Fruit fly (Drosophila melanogaster): ENCODE measurements around the gene Ets65A.

Ets65A gene

dm6 chr3L:6059062-6059708 is 38.2 kb upstream of the Ets65A start, which contains the start of gene CG6592 (continued):
- TF ChIP-seq Neu2 (GFP tag; optimal IDR thresholded peaks at IDR 0.05; ENCODE audit: borderline replicate concordance), result peak; percentile 55
- no peak for TF ChIP-seq Aef1 (GFP tag; IDR thresholded peaks at IDR 0.05)
- no peak for TF ChIP-seq Dll (GFP tag; IDR thresholded peaks at IDR 0.05; ENCODE audit: partially characterized antibody)
- TF ChIP-seq nerfin-2 (GFP tag; IDR thresholded peaks at IDR 0.05; ENCODE audit: partially characterized antibody), result no peak
- TF ChIP-seq CG9932 (GFP tag; IDR thresholded peaks at IDR 0.05), result no peak
- no peak for TF ChIP-seq seq (GFP tag; IDR thresholded peaks at IDR 0.05)
- no peak for TF ChIP-seq run (tag; optimal IDR thresholded peaks at IDR 0.05)
- TF ChIP-seq cg (GFP tag; optimal IDR thresholded peaks at IDR 0.05), result no peak
- TF ChIP-seq D19B (GFP tag; optimal IDR thresholded peaks at IDR 0.05), result no peak
- no peak for TF ChIP-seq hkb (optimal IDR thresholded peaks at IDR 0.05)
- no peak for TF ChIP-seq hkb (GFP tag; IDR thresholded peaks at IDR 0.05)
- TF ChIP-seq CG17361 (GFP tag; IDR thresholded peaks at IDR 0.05), result no peak; the same call in 2 of the 3 replicates
- no peak for TF ChIP-seq CG4854 (GFP tag; optimal IDR thresholded peaks at IDR 0.05)
- TF ChIP-seq D (optimal IDR thresholded peaks at IDR 0.05), result no peak
- TF ChIP-seq D (GFP tag; optimal IDR thresholded peaks at IDR 0.05), result no peak
- TF ChIP-seq CG33213 (GFP tag; optimal IDR thresholded peaks at IDR 0.05), result no peak
- TF ChIP-seq Awh (GFP tag; IDR thresholded peaks at IDR 0.05), result no peak
- no peak for TF ChIP-seq pros (GFP tag; optimal IDR thresholded peaks at IDR 0.05)
- TF ChIP-seq CG3726 (GFP tag; IDR thresholded peaks at IDR 0.05), result no peak
- TF ChIP-seq NFAT (GFP tag; IDR thresholded peaks at IDR 0.05), result 0 out of 2 replicates have a peak, but pooled peaks have one; percentile 5
- peak; percentile 90 for TF ChIP-seq Med (GFP tag)
- TF ChIP-seq Ptx1 (GFP tag; IDR thresholded peaks at IDR 0.05), result no peak
- no peak for TF ChIP-seq MTF-1 (GFP tag; optimal IDR thresholded peaks at IDR 0.05; ENCODE audit: borderline replicate concordance)
- peak; percentile 67 for TF ChIP-seq CG8089 (GFP tag; optimal IDR thresholded peaks at IDR 0.05)
- TF ChIP-seq MESR4 (GFP tag; optimal IDR thresholded peaks at IDR 0.05), result no peak
- TF ChIP-seq Dp (GFP tag; optimal IDR thresholded peaks at IDR 0.05), result no peak
- TF ChIP-seq CG12744 (GFP tag; optimal IDR thresholded peaks at IDR 0.05), result peak; percentile 4
- TF ChIP-seq fd96Cb (tag; optimal IDR thresholded peaks at IDR 0.05), result no peak
- peak; percentile 48 for TF ChIP-seq CG1602 (GFP tag; optimal IDR thresholded peaks at IDR 0.05)
- no peak for TF ChIP-seq fu2 (GFP tag; optimal IDR thresholded peaks at IDR 0.05)
- TF ChIP-seq NfI (GFP tag; optimal IDR thresholded peaks at IDR 0.05), result peak; percentile 51
- TF ChIP-seq Sin3A (optimal IDR thresholded peaks at IDR 0.05), result no peak
- no peak for TF ChIP-seq Lpt (GFP tag; optimal IDR thresholded peaks at IDR 0.05)
- TF ChIP-seq kay (GFP tag; optimal IDR thresholded peaks at IDR 0.05), result no peak
- no peak for TF ChIP-seq sug (tag; optimal IDR thresholded peaks at IDR 0.05)
- TF ChIP-seq CG17328 (GFP tag; IDR thresholded peaks at IDR 0.05), result peak; percentile 76
- TF ChIP-seq ro (GFP tag; IDR thresholded peaks at IDR 0.05), result no peak
- no peak for TF ChIP-seq CG11247 (GFP tag; IDR thresholded peaks at IDR 0.05)
- no peak for TF ChIP-seq CG3847 (GFP tag; IDR thresholded peaks at IDR 0.05)
- no peak for TF ChIP-seq CG8944 (GFP tag; optimal IDR thresholded peaks at IDR 0.05)
- TF ChIP-seq Mes4 (GFP tag; optimal IDR thresholded peaks at IDR 0.05), result peak; percentile 60
- peak; percentile 13 for TF ChIP-seq CG1529 (GFP tag; optimal IDR thresholded peaks at IDR 0.05)
- TF ChIP-seq CG12659 (GFP tag; optimal IDR thresholded peaks at IDR 0.05), result no peak
- TF ChIP-seq CG13287 (GFP tag; IDR thresholded peaks at IDR 0.05; ENCODE audit: partially characterized antibody), result no peak
- TF ChIP-seq gcm (GFP tag; optimal IDR thresholded peaks at IDR 0.05), result no peak
- no peak for TF ChIP-seq CG6683 (GFP tag; optimal IDR thresholded peaks at IDR 0.05)
- peak; percentile 40 for TF ChIP-seq Lhr (GFP tag; optimal IDR thresholded peaks at IDR 0.05)
- TF ChIP-seq E2f2 (GFP tag; IDR thresholded peaks at IDR 0.05), result no peak
- peak; percentile 44 for TF ChIP-seq CG18619 (GFP tag; optimal IDR thresholded peaks at IDR 0.05)
- peak; percentile 6 for TF ChIP-seq Atf3 (GFP tag; optimal IDR thresholded peaks at IDR 0.05)
- TF ChIP-seq esg (GFP tag; conservative IDR thresholded peaks at IDR 0.05), result no peak
- TF ChIP-seq CG10147 (GFP tag; optimal IDR thresholded peaks at IDR 0.05), result no peak
